Worm (Caenorhabditis elegans) whole organism, young adult: Measurements from ENCODE around the gene hot-7.

Source experiments
- B0035.1 ChIP-seq: sonication (generic microtip); optimal IDR thresholded peaks from 2 replicates; lab custom pipeline; 2016; ENCODE audit warnings: missing genetic modification characterization, mild to moderate bottlenecking, missing compliant biosample characterization, missing genotype, missing genetic modification reagents
- F10E7.11 ChIP-seq: sonication (generic microtip); optimal IDR thresholded peaks from 2 replicates; lab custom pipeline; 2017; ENCODE audit warnings: mild to moderate bottlenecking, missing genetic modification characterization, moderate library complexity, missing compliant biosample characterization
- F39B2.1 ChIP-seq: fragments of 200-800 bp; sonication (Bioruptor generic); IDR thresholded peaks from 2 replicates; pipeline ENCODE4 v1.3.6; 2022; ENCODE audit warnings: missing genetic modification reagents, missing genetic modification characterization, missing compliant biosample characterization
- F55B11.4 ChIP-seq: sonication (generic microtip); optimal IDR thresholded peaks from 2 replicates; lab custom pipeline; 2016; ENCODE audit warnings: missing compliant biosample characterization, missing genetic modification characterization, borderline replicate concordance; ENCODE audit not compliant: insufficient read depth
- F57C9.4 ChIP-seq: sonication (generic microtip); optimal IDR thresholded peaks from 2 replicates; lab custom pipeline; 2017; ENCODE audit warnings: mild to moderate bottlenecking, missing genetic modification characterization, missing compliant biosample characterization
- K11D2.4 ChIP-seq: fragments of 200-800 bp; sonication (Bioruptor generic); IDR thresholded peaks from 2 replicates; pipeline ENCODE4 v1.3.6; 2022; ENCODE audit warnings: missing genetic modification reagents, missing genetic modification characterization, missing compliant biosample characterization
- K12H6.12 ChIP-seq: fragments of 200-800 bp; sonication (Bioruptor generic); optimal IDR thresholded peaks from 2 replicates; lab custom pipeline; 2018; ENCODE audit warnings: mild to moderate bottlenecking, missing genetic modification characterization, missing compliant biosample characterization
- T07F8.4 ChIP-seq: sonication (generic microtip); optimal IDR thresholded peaks from 2 replicates; lab custom pipeline; 2016; ENCODE audit warnings: mild to moderate bottlenecking, missing genetic modification characterization, moderate library complexity, missing compliant biosample characterization
- ama-1 ChIP-seq, 3 experiments: fragments of 150-350 bp in 1 of 3; sonication (generic microtip) in 2 of 3; optimal IDR thresholded peaks; 2 replicates each; lab custom pipeline; 2014 to 2018; ENCODE audit warnings: missing biosample characterization in 2 of 3, missing genetic modification characterization in 2 of 3, missing genetic modification reagents in 2 of 3
- aptf-2 ChIP-seq: fragments of 200-800 bp; sonication (Bioruptor generic); conservative IDR thresholded peaks from 2 replicates; pipeline ENCODE4 v1.3.6; 2022; ENCODE audit warnings: missing genetic modification reagents, missing genetic modification characterization, missing compliant biosample characterization
- attf-5 ChIP-seq: fragments of 200-800 bp; sonication (Bioruptor generic); optimal IDR thresholded peaks from 2 replicates; lab custom pipeline; 2018; ENCODE audit warnings: mild to moderate bottlenecking, missing genetic modification characterization, missing compliant biosample characterization
- attf-6 ChIP-seq: fragments of 200-800 bp; sonication (Bioruptor generic); IDR thresholded peaks from 2 replicates; pipeline ENCODE4 v1.3.6; 2022; ENCODE audit warnings: missing genetic modification reagents, missing genetic modification characterization, missing compliant biosample characterization
- ccch-3 ChIP-seq: fragments of 200-800 bp; sonication (Bioruptor generic); optimal IDR thresholded peaks from 2 replicates; lab custom pipeline; 2018; ENCODE audit warnings: mild to moderate bottlenecking, missing genetic modification characterization, missing compliant biosample characterization
- cebp-1 ChIP-seq, 2 experiments: fragments of 200-800 bp in 1 of 2; sonication (Bioruptor generic) in 1 of 2; sonication (generic microtip) in 1 of 2; IDR thresholded peaks in 1 of 2; optimal IDR thresholded peaks in 1 of 2; 2 replicates each; pipeline versions ENCODE4 v1.3.6 to Lab custom; 2017 to 2022; ENCODE audit warnings: missing compliant biosample characterization in 2 of 2, missing genetic modification characterization in 2 of 2, mild to moderate bottlenecking in 1 of 2, missing genetic modification reagents in 1 of 2, moderate library complexity in 1 of 2
- ceh-100 ChIP-seq: fragments of 200-800 bp; sonication (Bioruptor generic); IDR thresholded peaks from 2 replicates; pipeline ENCODE4 v1.3.6; 2022; ENCODE audit warnings: missing genetic modification reagents, missing genetic modification characterization, missing compliant biosample characterization
- die-1 ChIP-seq: sonication (generic microtip); optimal IDR thresholded peaks from 2 replicates; lab custom pipeline; 2016; ENCODE audit warnings: missing genotype, mild to moderate bottlenecking, missing genetic modification characterization, missing compliant biosample characterization
- dpff-1 ChIP-seq: sonication (generic microtip); optimal IDR thresholded peaks from 2 replicates; lab custom pipeline; 2017; ENCODE audit warnings: mild to moderate bottlenecking, missing genetic modification characterization, missing compliant biosample characterization
- efl-1 ChIP-seq: fragments of 150-350 bp; optimal IDR thresholded peaks from 2 replicates; lab custom pipeline; 2014; ENCODE audit warnings: missing biosample characterization, missing genetic modification reagents, missing genetic modification characterization
- gei-17 ChIP-seq: fragments of 200-800 bp; sonication (Bioruptor generic); optimal IDR thresholded peaks from 2 replicates; lab custom pipeline; 2018; ENCODE audit warnings: mild to moderate bottlenecking, missing genetic modification characterization, missing compliant biosample characterization
- hlh-12 ChIP-seq: sonication (generic microtip); optimal IDR thresholded peaks from 2 replicates; lab custom pipeline; 2016; ENCODE audit warnings: missing genetic modification characterization, missing compliant biosample characterization
- hsf-1 ChIP-seq: fragments of 200-800 bp; sonication (Bioruptor generic); IDR thresholded peaks from 2 replicates; pipeline ENCODE4 v1.3.6; 2022; ENCODE audit warnings: missing genetic modification reagents, missing genetic modification characterization, missing compliant biosample characterization
- lag-1 ChIP-seq: fragments of 200-800 bp; sonication (Bioruptor generic); IDR thresholded peaks from 2 replicates; pipeline ENCODE4 v1.3.6; 2022; ENCODE audit warnings: missing genetic modification reagents, missing genetic modification characterization, missing compliant biosample characterization
- let-607 ChIP-seq, 2 experiments: fragments of 200-800 bp in 1 of 2; sonication (Bioruptor generic) in 1 of 2; sonication (generic microtip) in 1 of 2; optimal IDR thresholded peaks; 2 replicates each; lab custom pipeline; 2016 to 2018; ENCODE audit warnings: mild to moderate bottlenecking in 2 of 2, missing compliant biosample characterization in 2 of 2, missing genetic modification characterization in 2 of 2, moderate library complexity in 2 of 2, missing genotype in 1 of 2
- lsl-1 ChIP-seq: fragments of 200-800 bp; sonication (Bioruptor generic); optimal IDR thresholded peaks from 2 replicates; lab custom pipeline; 2018; ENCODE audit warnings: mild to moderate bottlenecking, missing genetic modification characterization, moderate library complexity, missing compliant biosample characterization
- madf-10 ChIP-seq: sonication (generic microtip); optimal IDR thresholded peaks from 2 replicates; lab custom pipeline; 2016; ENCODE audit warnings: mild to moderate bottlenecking, missing genetic modification characterization, missing compliant biosample characterization
- madf-6 ChIP-seq: fragments of 200-800 bp; sonication (Bioruptor generic); IDR thresholded peaks from 2 replicates; pipeline ENCODE4 v1.3.6; 2022; ENCODE audit warnings: missing genetic modification reagents, missing genetic modification characterization, missing compliant biosample characterization
- mel-28 ChIP-seq: sonication (generic microtip); optimal IDR thresholded peaks from 2 replicates; lab custom pipeline; 2016; ENCODE audit warnings: borderline replicate concordance, mild to moderate bottlenecking, missing genetic modification characterization, missing compliant biosample characterization
- nfyb-1 ChIP-seq: fragments of 200-800 bp; sonication (Bioruptor generic); IDR thresholded peaks from 2 replicates; pipeline ENCODE4 v1.3.6; 2022; ENCODE audit warnings: missing genetic modification reagents, missing genetic modification characterization, missing compliant biosample characterization
- nhr-80 ChIP-seq: sonication (generic microtip); optimal IDR thresholded peaks from 2 replicates; lab custom pipeline; 2016; ENCODE audit warnings: missing genetic modification characterization, missing compliant biosample characterization
- pha-4 ChIP-seq: fragments of 150-350 bp; sonication (generic microtip); optimal IDR thresholded peaks from 2 replicates; lab custom pipeline; 2014; ENCODE audit warnings: missing biosample characterization, missing genetic modification reagents, missing genetic modification characterization
- repo-1 ChIP-seq: sonication (generic microtip); optimal IDR thresholded peaks from 2 replicates; lab custom pipeline; 2017; ENCODE audit warnings: mild to moderate bottlenecking, missing genetic modification characterization, missing compliant biosample characterization
- sdz-38 ChIP-seq: sonication (generic microtip); optimal IDR thresholded peaks from 2 replicates; lab custom pipeline; 2016; ENCODE audit warnings: missing genotype, missing genetic modification characterization, missing compliant biosample characterization
- sea-2 ChIP-seq: fragments of 200-800 bp; sonication (Bioruptor generic); IDR thresholded peaks from 2 replicates; pipeline ENCODE4 v1.3.6; 2022; ENCODE audit warnings: missing genetic modification characterization, missing compliant biosample characterization
- snpc-1.1 ChIP-seq: sonication (generic microtip); optimal IDR thresholded peaks from 2 replicates; lab custom pipeline; 2017; ENCODE audit warnings: missing genetic modification characterization, mild to moderate bottlenecking, missing compliant biosample characterization, antibody characterized with exemption, moderate library complexity, missing genotype, missing genetic modification reagents; ENCODE audit not compliant: insufficient read depth
- snpc-4 ChIP-seq, 5 experiments: fragments of 150-350 bp in 1 of 5; sonication (generic microtip) in 4 of 5; optimal IDR thresholded peaks; 2 replicates each; lab custom pipeline; 2014 to 2018; ENCODE audit warnings: missing genetic modification characterization in 5 of 5, missing biosample characterization in 3 of 5, antibody characterized with exemption in 2 of 5, mild to moderate bottlenecking in 2 of 5, missing compliant biosample characterization in 2 of 5, missing genotype in 2 of 5, moderate library complexity in 2 of 5, missing genetic modification reagents in 1 of 5
- tbx-9 ChIP-seq: sonication (generic microtip); optimal IDR thresholded peaks from 2 replicates; lab custom pipeline; 2016; ENCODE audit warnings: borderline replicate concordance, missing genetic modification characterization, inconsistent platforms, missing compliant biosample characterization
- xnd-1 ChIP-seq: sonication (generic microtip); optimal IDR thresholded peaks from 2 replicates; lab custom pipeline; 2016; ENCODE audit warnings: missing genotype, missing genetic modification reagents, missing genetic modification characterization, missing compliant biosample characterization
- zim-3 ChIP-seq: sonication (generic microtip); optimal IDR thresholded peaks from 2 replicates; lab custom pipeline; 2017; ENCODE audit warnings: mild to moderate bottlenecking, missing genetic modification characterization, moderate library complexity, missing compliant biosample characterization

The hot-7 gene

DNA sequence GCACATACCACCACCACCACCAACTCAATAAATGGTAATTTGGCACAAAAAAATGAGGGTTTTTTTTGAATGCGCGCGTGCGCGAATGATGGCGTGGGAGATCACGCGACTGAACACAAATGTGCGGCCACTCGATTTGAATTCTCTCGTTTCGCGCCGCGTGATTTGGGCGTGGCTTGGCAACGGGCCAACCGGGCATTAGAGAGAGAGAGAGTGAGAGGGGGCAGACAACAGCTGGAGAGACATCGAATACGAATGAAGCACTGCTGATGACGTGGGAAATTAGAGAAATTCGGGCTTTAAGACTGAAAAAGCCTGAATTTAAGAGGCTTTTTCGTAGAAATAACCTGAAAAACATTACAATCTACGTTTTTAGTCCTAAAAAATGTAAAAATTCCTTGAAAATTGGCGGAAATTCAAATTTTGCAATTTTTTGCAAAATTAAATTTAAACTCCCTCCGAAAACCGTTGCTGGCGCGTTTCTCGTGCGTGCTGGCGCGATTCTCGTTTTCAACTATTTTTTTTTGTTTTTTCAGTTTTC lies 40.3 kb downstream of the hot-7 start (continued):
- TF ChIP-seq efl-1 (GFP tag; lab: Kevin White, UChicago) = peak; percentile 76
- peak; percentile 88 for TF ChIP-seq K12H6.12 (tag; lab: Kevin White, UChicago)
- peak; percentile 61 for TF ChIP-seq cebp-1 (GFP tag; IDR thresholded peaks at IDR 0.05; lab: Robert Waterston, UW)
- TF ChIP-seq cebp-1 (tag; optimal IDR thresholded peaks at IDR 0.05; lab: Kevin White, UChicago) = peak; percentile 94
- TF ChIP-seq sea-2 (GFP tag; lab: Robert Waterston, UW) = 0 out of 2 replicates have a peak, but pooled peaks have one; percentile 67
- TF ChIP-seq dpff-1 = peak; percentile 69
- peak; percentile 43 for TF ChIP-seq T07F8.4 (tag; lab: Kevin White, UChicago)
- TF ChIP-seq ccch-3 (GFP tag; lab: Kevin White, UChicago) = no peak
- peak; percentile 96 for TF ChIP-seq attf-5
- no peak for TF ChIP-seq ama-1 (optimal IDR thresholded peaks at IDR 0.05; lab: Kevin White, UChicago)
- TF ChIP-seq ama-1 (GFP tag; optimal IDR thresholded peaks at IDR 0.05; lab: Kevin White, UChicago) = peak; percentile 45
- no peak for TF ChIP-seq snpc-1.1
- TF ChIP-seq let-607 (tag; optimal IDR thresholded peaks at IDR 0.05; lab: Kevin White, UChicago) = peak; percentile 83 to 89
- TF ChIP-seq gei-17 (GFP tag; lab: Kevin White, UChicago) = peak; percentile 71
- peak; percentile 87 for TF ChIP-seq madf-10
- peak; percentile 78 for TF ChIP-seq ceh-100 (GFP tag; lab: Robert Waterston, UW)
- no peak for TF ChIP-seq lag-1
- TF ChIP-seq mel-28 (tag; lab: Kevin White, UChicago) = peak; percentile 84
- peak; percentile 85 for TF ChIP-seq B0035.1
- TF ChIP-seq tbx-9 = no peak
- peak; percentile 96 for TF ChIP-seq nfyb-1 (GFP tag; lab: Robert Waterston, UW)
- no peak for TF ChIP-seq pha-4 (tag; lab: Kevin White, UChicago)
- TF ChIP-seq snpc-4 (GFP tag; optimal IDR thresholded peaks at IDR 0.05; lab: Kevin White, UChicago) = peak; percentile 7
- peak in 3 of 4 experiments; percentile 55 to 86 (median 79) for TF ChIP-seq snpc-4 (tag; optimal IDR thresholded peaks at IDR 0.05; lab: Kevin White, UChicago)
- peak; percentile 88 for TF ChIP-seq zim-3 (tag; lab: Kevin White, UChicago)
- peak; percentile 87 for TF ChIP-seq nhr-80
- peak; percentile 85 for TF ChIP-seq F57C9.4
- peak; percentile 93 for TF ChIP-seq K11D2.4 (GFP tag; lab: Robert Waterston, UW)
- peak; percentile 78 for TF ChIP-seq xnd-1
- TF ChIP-seq lsl-1 (GFP tag; lab: Kevin White, UChicago) = peak; percentile 66
- TF ChIP-seq F39B2.1 (GFP tag; lab: Robert Waterston, UW) = peak; percentile 79
- TF ChIP-seq attf-6 = 0 out of 2 replicates have a peak, but pooled peaks have one; percentile 58
- no peak for TF ChIP-seq hlh-12
- TF ChIP-seq F10E7.11 (tag; lab: Kevin White, UChicago) = peak; percentile 88
- no peak for TF ChIP-seq F55B11.4 (tag; lab: Kevin White, UChicago)
- TF ChIP-seq hsf-1 (GFP tag; lab: Robert Waterston, UW) = peak; percentile 77
- TF ChIP-seq aptf-2 = peak; percentile 36; the same call in 1 of the 2 replicates
- peak; percentile 90 for TF ChIP-seq madf-6
- TF ChIP-seq repo-1 (tag; lab: Kevin White, UChicago) = peak; percentile 97
- peak; percentile 67 for TF ChIP-seq die-1 (tag; lab: Kevin White, UChicago)
- no peak for TF ChIP-seq sdz-38 (tag; lab: Kevin White, UChicago)
